Fruit fly (Drosophila melanogaster) whole organism, embryonic: ENCODE data around the gene CG4210.

Experiments
- CG2120 ChIP-seq: fragments of 200-800 bp; sonication (Bioruptor generic); optimal IDR thresholded peaks from 3 replicates; lab custom pipeline; 2016; ENCODE audit warnings: missing biosample characterization, missing genetic modification characterization
- CG7357 ChIP-seq: fragments of 200-800 bp; sonication (Bioruptor generic); IDR thresholded peaks from 3 replicates; pipeline ENCODE4 v1.3.6; 2022; ENCODE audit warnings: missing biosample characterization, missing genetic modification characterization
- HmgZ ChIP-seq: fragments of 200-800 bp; sonication (Bioruptor generic); optimal IDR thresholded peaks from 2 replicates; lab custom pipeline; 2018; ENCODE audit warnings: missing biosample characterization, mild to moderate bottlenecking, missing genetic modification characterization
- YL-1 ChIP-seq: fragments of 200-800 bp; sonication (Bioruptor generic); optimal IDR thresholded peaks from 3 replicates; lab custom pipeline; 2017; ENCODE audit warnings: missing biosample characterization, mild to moderate bottlenecking, missing genetic modification characterization
- lmd ChIP-seq: fragments of 200-800 bp; sonication (Bioruptor generic); IDR thresholded peaks from 2 replicates; pipeline ENCODE4 v1.3.6; 2022; ENCODE audit warnings: missing biosample characterization, missing genetic modification characterization
- pnt ChIP-seq: fragments of 200-800 bp; sonication (Bioruptor generic); optimal IDR thresholded peaks from 3 replicates; lab custom pipeline; 2016; ENCODE audit warnings: missing biosample characterization, missing genetic modification characterization
- ttk ChIP-seq: fragments of 200-800 bp; sonication (Bioruptor generic); IDR thresholded peaks from 2 replicates; pipeline ENCODE4 v2.1.2; 2022; ENCODE audit warnings: missing biosample characterization, missing genetic modification characterization

- TF ChIP-seq lmd (GFP tag; lab: Robert Waterston, UW) (no peak), CG2120 (no peak), ttk (GFP tag; lab: Robert Waterston, UW) (no peak), pnt (GFP tag; lab: Kevin White, UChicago) (no peak), YL-1 (no peak), CG7357 (no peak), HmgZ (tag; lab: Kevin White, UChicago) (no peak)
Observed at dm6 chr3R:15206273-15206672, 7.5 kb upstream of the CG4210 start, which contains the start of gene Spn88Ea.
